Fruit fly (Drosophila melanogaster) whole organism, embryonic: Measurements from ENCODE around the gene CG33124.

ENCODE experiments used
- Blimp-1 ChIP-seq: fragments of 200-800 bp; sonication (Bioruptor generic); optimal IDR thresholded peaks from 3 replicates; lab custom pipeline; 2018; ENCODE audit warnings: missing biosample characterization, missing genetic modification characterization, mild to moderate bottlenecking, moderate library complexity, missing genetic modification reagents
- CG10654 ChIP-seq: fragments of 200-800 bp; sonication (Bioruptor generic); optimal IDR thresholded peaks from 2 replicates; lab custom pipeline; 2016; ENCODE audit warnings: missing biosample characterization, missing genetic modification characterization
- CG10959 ChIP-seq: fragments of 200-800 bp; sonication (Bioruptor generic); IDR thresholded peaks from 2 replicates; pipeline ENCODE4 v1.3.6; 2022; ENCODE audit warnings: missing biosample characterization, missing genetic modification characterization
- CG11456 ChIP-seq: fragments of 200-800 bp; sonication (Bioruptor generic); IDR thresholded peaks from 3 replicates; pipeline ENCODE4 v1.3.6; 2022; ENCODE audit warnings: missing biosample characterization, missing genetic modification characterization
- CG11560 ChIP-seq: fragments of 200-800 bp; sonication (Bioruptor generic); IDR thresholded peaks from 3 replicates; pipeline ENCODE4 v1.3.6; 2022; ENCODE audit warnings: missing biosample characterization, missing genetic modification characterization
- CG1233 ChIP-seq: fragments of 200-800 bp; sonication (Bioruptor generic); optimal IDR thresholded peaks from 4 replicates; lab custom pipeline; 2018; ENCODE audit warnings: missing biosample characterization, mild to moderate bottlenecking, missing genetic modification characterization
- CG14860 ChIP-seq: fragments of 200-800 bp; sonication (Bioruptor generic); IDR thresholded peaks from 3 replicates; pipeline ENCODE4 v1.3.6; 2022; ENCODE audit warnings: missing biosample characterization, missing genetic modification characterization; ENCODE audit not compliant: partially characterized antibody
- CG15011 ChIP-seq: fragments of 200-800 bp; sonication (Bioruptor generic); optimal IDR thresholded peaks from 3 replicates; lab custom pipeline; 2018; ENCODE audit warnings: missing biosample characterization, mild to moderate bottlenecking, missing genetic modification characterization
- CG15269 ChIP-seq: fragments of 200-800 bp; sonication (Bioruptor generic); optimal IDR thresholded peaks from 2 replicates; lab custom pipeline; 2018; ENCODE audit warnings: missing biosample characterization, mild to moderate bottlenecking, missing genetic modification characterization, moderate library complexity
- CG16779 ChIP-seq: fragments of 200-800 bp; sonication (Bioruptor generic); IDR thresholded peaks from 2 replicates; pipeline ENCODE4 v1.3.6; 2022; ENCODE audit warnings: missing biosample characterization, missing genetic modification characterization
- CG16863 ChIP-seq: fragments of 200-800 bp; sonication (Bioruptor generic); optimal IDR thresholded peaks from 3 replicates; lab custom pipeline; 2016; ENCODE audit warnings: missing biosample characterization, missing genetic modification characterization
- CG18011 ChIP-seq: fragments of 200-800 bp; sonication (Bioruptor generic); optimal IDR thresholded peaks from 2 replicates; lab custom pipeline; 2017; ENCODE audit warnings: missing biosample characterization, missing genetic modification characterization, mild to moderate bottlenecking, moderate library complexity, missing genotype
- CG18476 ChIP-seq: fragments of 200-800 bp; sonication (Bioruptor generic); optimal IDR thresholded peaks from 2 replicates; lab custom pipeline; 2016; ENCODE audit warnings: missing biosample characterization, mild to moderate bottlenecking, missing genetic modification characterization
- CG30020 ChIP-seq: fragments of 200-800 bp; optimal IDR thresholded peaks from 2 replicates; lab custom pipeline; 2019; ENCODE audit warnings: missing biosample characterization, mild to moderate bottlenecking, missing genetic modification characterization, moderate library complexity
- CG30403 ChIP-seq: fragments of 200-800 bp; sonication (Bioruptor generic); optimal IDR thresholded peaks from 3 replicates; lab custom pipeline; 2016; ENCODE audit warnings: missing biosample characterization, missing genetic modification characterization
- CG3065 ChIP-seq: fragments of 200-800 bp; sonication (Bioruptor generic); optimal IDR thresholded peaks from 2 replicates; lab custom pipeline; 2016; ENCODE audit warnings: missing biosample characterization, missing genetic modification characterization
- CG32767 ChIP-seq: fragments of 200-800 bp; sonication (Bioruptor generic); IDR thresholded peaks from 2 replicates; pipeline ENCODE4 v1.3.6; 2022; ENCODE audit warnings: missing biosample characterization, missing genetic modification characterization
- CG32772 ChIP-seq: fragments of 200-800 bp; sonication (Bioruptor generic); IDR thresholded peaks from 2 replicates; pipeline ENCODE4 v1.3.6; 2022; ENCODE audit warnings: missing biosample characterization, missing genetic modification characterization
- CG34224 ChIP-seq: fragments of 200-800 bp; sonication (Bioruptor generic); IDR thresholded peaks from 3 replicates; pipeline ENCODE4 v1.3.6; 2022; ENCODE audit warnings: missing biosample characterization, missing genetic modification characterization; ENCODE audit not compliant: partially characterized antibody
- CG34376 ChIP-seq: fragments of 200-800 bp; sonication (Bioruptor generic); optimal IDR thresholded peaks from 2 replicates; lab custom pipeline; 2018; ENCODE audit warnings: missing biosample characterization, mild to moderate bottlenecking, missing genetic modification characterization
- CG3726 ChIP-seq: fragments of 200-800 bp; sonication (Bioruptor generic); IDR thresholded peaks from 3 replicates; pipeline ENCODE4, ENCODE4 v1.3.6; 2022; ENCODE audit warnings: missing biosample characterization, missing genetic modification characterization
- CG3838 ChIP-seq: fragments of 200-800 bp; sonication (Bioruptor generic); optimal IDR thresholded peaks from 3 replicates; lab custom pipeline; 2016; ENCODE audit warnings: missing biosample characterization, missing genetic modification characterization
- CG4282 ChIP-seq: fragments of 200-800 bp; sonication (Bioruptor generic); optimal IDR thresholded peaks from 2 replicates; lab custom pipeline; 2016; ENCODE audit warnings: missing biosample characterization, missing genetic modification characterization
- CG7928 ChIP-seq: fragments of 200-800 bp; sonication (Bioruptor generic); optimal IDR thresholded peaks from 2 replicates; lab custom pipeline; 2017; ENCODE audit warnings: missing biosample characterization, mild to moderate bottlenecking, missing genetic modification characterization
- CG9609 ChIP-seq: fragments of 200-800 bp; sonication (Bioruptor generic); optimal IDR thresholded peaks from 3 replicates; lab custom pipeline; 2016; ENCODE audit warnings: missing biosample characterization, missing genetic modification characterization
- Lhr ChIP-seq: fragments of 200-800 bp; sonication (Bioruptor generic); optimal IDR thresholded peaks from 3 replicates; lab custom pipeline; 2017; ENCODE audit warnings: mild to moderate bottlenecking, missing biosample characterization, missing genetic modification reagents, missing genetic modification characterization
- Lpt ChIP-seq: fragments of >200 bp; optimal IDR thresholded peaks from 2 replicates; lab custom pipeline; 2018; ENCODE audit warnings: missing biosample characterization, missing genetic modification characterization
- MESR4 ChIP-seq: fragments of 200-800 bp; sonication (Bioruptor generic); optimal IDR thresholded peaks from 2 replicates; lab custom pipeline; 2018; ENCODE audit warnings: missing biosample characterization, mild to moderate bottlenecking, missing genetic modification characterization, moderate library complexity
- Poxn ChIP-seq: fragments of 200-800 bp; sonication (Bioruptor generic); IDR thresholded peaks from 2 replicates; pipeline ENCODE4 v1.3.6; 2022; ENCODE audit warnings: missing biosample characterization, missing genetic modification characterization
- Rfx ChIP-seq: fragments of 200-800 bp; sonication (Bioruptor generic); IDR thresholded peaks from 2 replicates; pipeline ENCODE4 v1.3.6; 2022; ENCODE audit warnings: missing biosample characterization, missing genetic modification characterization
- Sox102F ChIP-seq: fragments of 200-800 bp; sonication (Bioruptor generic); optimal IDR thresholded peaks from 2 replicates; lab custom pipeline; 2018; ENCODE audit warnings: missing biosample characterization, mild to moderate bottlenecking, missing genetic modification characterization, moderate library complexity
- Trl ChIP-seq, 3 experiments: fragments of >200 bp in 2 of 3; fragments of 200-800 bp in 1 of 3; sonication (Bioruptor generic) in 1 of 3; optimal IDR thresholded peaks; 2 replicates in 1 of 3; 3 replicates in 2 of 3; lab custom pipeline; 2016 to 2017; ENCODE audit warnings: missing biosample characterization in 1 of 3, missing genetic modification characterization in 1 of 3
- Usf ChIP-seq: fragments of 200-800 bp; sonication (Bioruptor generic); optimal IDR thresholded peaks from 2 replicates; lab custom pipeline; 2017; ENCODE audit warnings: missing genotype, missing biosample characterization, missing genetic modification characterization
- ac ChIP-seq: fragments of 200-800 bp; sonication (Bioruptor generic); optimal IDR thresholded peaks from 3 replicates; lab custom pipeline; 2017; ENCODE audit warnings: missing biosample characterization, mild to moderate bottlenecking, missing genetic modification characterization
- da ChIP-seq: fragments of 200-800 bp; sonication (Bioruptor generic); optimal IDR thresholded peaks from 2 replicates; lab custom pipeline; 2016; ENCODE audit warnings: missing biosample characterization, missing genetic modification characterization
- dan ChIP-seq: fragments of 200-800 bp; sonication (Bioruptor generic); IDR thresholded peaks from 2 replicates; pipeline ENCODE4 v1.3.6; 2022; ENCODE audit warnings: missing biosample characterization, missing genetic modification characterization
- dmrt99B ChIP-seq: fragments of 200-800 bp; sonication (Bioruptor generic); optimal IDR thresholded peaks from 2 replicates; lab custom pipeline; 2018; ENCODE audit warnings: missing biosample characterization, mild to moderate bottlenecking, missing genetic modification characterization, moderate library complexity
- ewg ChIP-seq: fragments of 200-800 bp; sonication (Bioruptor generic); optimal IDR thresholded peaks from 3 replicates; lab custom pipeline; 2017; ENCODE audit warnings: mild to moderate bottlenecking, missing biosample characterization, missing genetic modification reagents, missing genetic modification characterization
- gem ChIP-seq: fragments of 200-800 bp; sonication (Bioruptor generic); optimal IDR thresholded peaks from 2 replicates; lab custom pipeline; 2019; ENCODE audit warnings: missing biosample characterization, mild to moderate bottlenecking, missing genetic modification characterization, moderate library complexity
- gro ChIP-seq: fragments of 200-800 bp; sonication (Bioruptor generic); optimal IDR thresholded peaks from 2 replicates; lab custom pipeline; 2016; ENCODE audit warnings: missing biosample characterization, missing genetic modification characterization
- gt ChIP-seq: fragments of 200-800 bp; sonication (Bioruptor generic); IDR thresholded peaks from 2 replicates; pipeline ENCODE4 v1.3.6; 2022; ENCODE audit warnings: missing biosample characterization, missing genetic modification characterization
- lola ChIP-seq, 3 experiments: fragments of >200 bp in 2 of 3; fragments of 200-800 bp in 1 of 3; sonication (Bioruptor generic) in 1 of 3; optimal IDR thresholded peaks; 2 replicates each; lab custom pipeline; 2017 to 2019; ENCODE audit warnings: missing biosample characterization in 3 of 3, missing genetic modification characterization in 3 of 3, mild to moderate bottlenecking in 1 of 3, moderate library complexity in 1 of 3
- luna ChIP-seq: fragments of 200-800 bp; sonication (Bioruptor generic); optimal IDR thresholded peaks from 2 replicates; lab custom pipeline; 2016; ENCODE audit warnings: missing biosample characterization, missing genetic modification characterization
- mirr ChIP-seq: fragments of 200-800 bp; sonication (Bioruptor generic); optimal IDR thresholded peaks from 3 replicates; lab custom pipeline; 2018; ENCODE audit warnings: missing biosample characterization, mild to moderate bottlenecking, missing genetic modification characterization
- nerfin-2 ChIP-seq: fragments of 200-800 bp; sonication (Bioruptor generic); IDR thresholded peaks from 2 replicates; pipeline ENCODE4 v1.3.6; 2022; ENCODE audit warnings: missing biosample characterization, missing genetic modification characterization; ENCODE audit not compliant: partially characterized antibody
- sob ChIP-seq: fragments of 200-800 bp; sonication (Bioruptor generic); IDR thresholded peaks from 2 replicates; pipeline ENCODE4 v1.3.6; 2022; ENCODE audit warnings: missing biosample characterization, missing genetic modification characterization
- stc ChIP-seq: fragments of 200-800 bp; sonication (Bioruptor generic); IDR thresholded peaks from 2 replicates; pipeline ENCODE4 v1.3.6; 2022; ENCODE audit warnings: missing biosample characterization, missing genetic modification characterization
- stwl ChIP-seq: fragments of 200-800 bp; sonication (Bioruptor generic); optimal IDR thresholded peaks from 3 replicates; lab custom pipeline; 2018; ENCODE audit warnings: missing biosample characterization, mild to moderate bottlenecking, missing genetic modification characterization, moderate library complexity
- trh ChIP-seq: fragments of 200-800 bp; sonication (Bioruptor generic); optimal IDR thresholded peaks from 2 replicates; lab custom pipeline; 2016; ENCODE audit warnings: missing biosample characterization, missing genetic modification characterization

The CG33124 gene

DNA sequence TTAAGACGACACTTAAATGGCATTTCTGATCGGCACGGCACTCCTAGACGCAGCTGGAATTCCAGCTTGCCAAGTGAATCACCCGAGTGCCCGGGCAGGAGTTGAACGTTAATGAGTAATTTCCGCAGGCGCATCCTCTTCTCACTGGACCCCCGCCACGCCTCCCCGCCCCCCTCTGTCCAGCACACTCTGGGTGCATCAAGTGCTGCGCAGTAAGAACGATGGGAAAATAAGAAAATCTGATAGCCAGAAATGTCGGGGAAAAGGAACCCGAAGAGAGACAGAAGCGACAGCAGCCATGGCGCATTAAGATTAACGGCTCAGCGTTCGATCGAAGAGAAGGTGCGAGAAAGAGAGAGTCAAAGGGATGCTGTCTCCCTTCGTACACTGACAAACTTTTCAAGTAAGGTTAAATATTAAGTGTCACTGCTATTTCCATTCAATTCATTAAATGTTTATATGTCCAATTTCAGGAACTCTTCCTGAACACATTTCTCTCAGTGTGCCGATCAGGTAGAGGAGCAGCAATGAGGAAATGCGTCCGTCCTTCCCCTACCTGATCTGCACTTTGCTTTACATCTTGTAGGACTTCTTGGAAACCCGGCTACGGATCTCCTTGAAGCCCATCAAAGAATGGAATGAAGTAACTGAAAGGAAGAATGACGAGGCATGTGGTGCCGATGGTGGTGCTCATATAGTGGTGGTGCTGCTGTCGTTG lies 44.2 kb downstream of the CG33124 start (continued):
- TF ChIP-seq CG9609 (peak; percentile 7), nerfin-2 (no peak), CG10959 (GFP tag; lab: Robert Waterston, UW) (peak; percentile 91), lola (GFP tag; optimal IDR thresholded peaks at IDR 0.05; lab: Kevin White, UChicago) (peak in 1 of 3 experiments; percentile 90), gt (peak; percentile 56), CG16779 (GFP tag; lab: Robert Waterston, UW) (no peak), Trl (optimal IDR thresholded peaks at IDR 0.05; lab: Kevin White, UChicago) (peak in 1 of 2 experiments; percentile 20), Trl (GFP tag; optimal IDR thresholded peaks at IDR 0.05; lab: Kevin White, UChicago) (peak; percentile 82), mirr (no peak), Usf (GFP tag; lab: Kevin White, UChicago) (peak; percentile 69), CG30020 (tag; lab: Kevin White, UChicago) (peak; percentile 21), CG32772 (GFP tag; lab: Robert Waterston, UW) (peak; percentile 49; the same call in 1 of the 2 replicates), CG11456 (no peak), CG14860 (GFP tag; lab: Robert Waterston, UW) (no peak), stc (no peak), trh (peak; percentile 28), gro (no peak), CG15011 (GFP tag; lab: Kevin White, UChicago) (no peak), CG3838 (no peak), luna (no peak), CG34224 (GFP tag; lab: Robert Waterston, UW) (no peak), CG11560 (no peak), CG18476 (GFP tag; lab: Kevin White, UChicago) (peak; percentile 47), CG16863 (GFP tag; lab: Kevin White, UChicago) (peak; percentile 75), CG15269 (tag; lab: Kevin White, UChicago) (no peak), Lpt (no peak), CG3065 (GFP tag; lab: Kevin White, UChicago) (peak; percentile 79), CG34376 (GFP tag; lab: Kevin White, UChicago) (no peak), MESR4 (GFP tag; lab: Kevin White, UChicago) (no peak), da (GFP tag; lab: Kevin White, UChicago) (no peak), Rfx (GFP tag; lab: Robert Waterston, UW) (no peak), CG3726 (GFP tag; lab: Robert Waterston, UW) (no peak), CG30403 (GFP tag; lab: Kevin White, UChicago) (peak; percentile 58), CG32767 (GFP tag; lab: Robert Waterston, UW) (no peak), Lhr (peak; percentile 22), stwl (no peak), CG10654 (GFP tag; lab: Kevin White, UChicago) (peak; percentile 44), CG18011 (GFP tag; lab: Kevin White, UChicago) (no peak), Poxn (GFP tag; lab: Robert Waterston, UW) (no peak), CG4282 (GFP tag; lab: Kevin White, UChicago) (no peak), gem (peak; percentile 74), CG1233 (GFP tag; lab: Kevin White, UChicago) (peak; percentile 43), CG7928 (GFP tag; lab: Kevin White, UChicago) (no peak), ac (GFP tag; lab: Kevin White, UChicago) (peak; percentile 64), sob (GFP tag; lab: Robert Waterston, UW) (0 out of 2 replicates have a peak, but pooled peaks have one; percentile 13), Sox102F (GFP tag; lab: Kevin White, UChicago) (peak; percentile 0), Blimp-1 (GFP tag; lab: Kevin White, UChicago) (peak; percentile 63), ewg (GFP tag; lab: Kevin White, UChicago) (no peak), dmrt99B (tag; lab: Kevin White, UChicago) (no peak), dan (GFP tag; lab: Robert Waterston, UW) (peak; percentile 86)
